Worm (Caenorhabditis elegans): ENCODE results near the gene C17C3.24.
A peak's percentile ranks its signal among the peaks of the same experiment; 100 is the strongest.

Gene C17C3.24

ce11 chrII:5541685-5542084, at the start of gene C17C3.24:
Gene C17C3.24 (minus strand): TSS chrII:5541785.
- no peak for TF ChIP-seq Y55F3AM.14 (GFP tag; optimal IDR thresholded peaks at IDR 0.05)
- no peak for TF ChIP-seq C34F6.9 (tag; optimal IDR thresholded peaks at IDR 0.05)
- TF ChIP-seq alr-1 (tag; optimal IDR thresholded peaks at IDR 0.05): no peak
- no peak for TF ChIP-seq nhr-23 (tag; optimal IDR thresholded peaks at IDR 0.05)
- TF ChIP-seq gmeb-1 (tag; optimal IDR thresholded peaks at IDR 0.05): no peak
- no peak for TF ChIP-seq mdl-1 (tag; optimal IDR thresholded peaks at IDR 0.05)
- TF ChIP-seq F13H6.1 (tag; optimal IDR thresholded peaks at IDR 0.05): no peak
- TF ChIP-seq ceh-82 (tag; optimal IDR thresholded peaks at IDR 0.05): no peak
- TF ChIP-seq lin-11 (tag; optimal IDR thresholded peaks at IDR 0.05): no peak
- TF ChIP-seq unc-39 (tag; optimal IDR thresholded peaks at IDR 0.05): no peak
- no peak for TF ChIP-seq snpc-4 (tag; optimal IDR thresholded peaks at IDR 0.05)
- no peak for TF ChIP-seq sma-9 (GFP tag; optimal IDR thresholded peaks at IDR 0.05)
- TF ChIP-seq sma-9 (tag; optimal IDR thresholded peaks at IDR 0.05): no peak
- no peak for TF ChIP-seq lsy-2 (tag; optimal IDR thresholded peaks at IDR 0.05)
- no peak for TF ChIP-seq aly-2 (tag; optimal IDR thresholded peaks at IDR 0.05)
- TF ChIP-seq elt-3 (tag; optimal IDR thresholded peaks at IDR 0.05): no peak
- no peak for TF ChIP-seq ztf-1 (GFP tag; conservative IDR thresholded peaks at IDR 0.05)

- TF ChIP-seq mbf-1 (tag; optimal IDR thresholded peaks at IDR 0.05): no peak
- no peak for TF ChIP-seq peb-1 (tag; optimal IDR thresholded peaks at IDR 0.05)
- no peak for TF ChIP-seq alr-1 (tag; optimal IDR thresholded peaks at IDR 0.05)
- TF ChIP-seq nhr-21 (tag; optimal IDR thresholded peaks at IDR 0.05): no peak
- TF ChIP-seq sma-3 (GFP tag; optimal IDR thresholded peaks at IDR 0.05): no peak
- TF ChIP-seq egl-27 (tag; optimal IDR thresholded peaks at IDR 0.05): no peak
Measured at ce11 chrII:5589690-5590089, 48.1 kb upstream of the C17C3.24 start, which contains the start of gene C17G10.13. Gene C17G10.13 (minus strand): TSS chrII:5589790.

- TF ChIP-seq lin-13 (GFP tag; optimal IDR thresholded peaks at IDR 0.05) (no peak), ama-1 (optimal IDR thresholded peaks at IDR 0.05) (no peak), fos-1 (tag; optimal IDR thresholded peaks at IDR 0.05) (no peak), nhr-237 (tag; optimal IDR thresholded peaks at IDR 0.05) (no peak), F13H6.1 (tag; optimal IDR thresholded peaks at IDR 0.05) (no peak), ztf-4 (tag; optimal IDR thresholded peaks at IDR 0.05) (no peak), ztf-1 (GFP tag; conservative IDR thresholded peaks at IDR 0.05) (no peak), zag-1 (tag; optimal IDR thresholded peaks at IDR 0.05) (no peak), ceh-82 (tag; optimal IDR thresholded peaks at IDR 0.05) (no peak), ZK546.5 (tag; optimal IDR thresholded peaks at IDR 0.05) (no peak), nhr-25 (tag; optimal IDR thresholded peaks at IDR 0.05) (no peak)
Measured at ce11 chrII:5587794-5588193, 46.2 kb upstream of the C17C3.24 start.

- TF ChIP-seq F13H6.1 (tag; optimal IDR thresholded peaks at IDR 0.05) (peak; percentile 52), egl-27 (tag; optimal IDR thresholded peaks at IDR 0.05) (no peak), fos-1 (tag; optimal IDR thresholded peaks at IDR 0.05) (peak; percentile 97), crh-2 (tag; optimal IDR thresholded peaks at IDR 0.05) (peak; percentile 67), gmeb-1 (tag; optimal IDR thresholded peaks at IDR 0.05) (peak; percentile 32), skn-1 (tag; optimal IDR thresholded peaks at IDR 0.05) (peak; percentile 58), lin-39 (tag; optimal IDR thresholded peaks at IDR 0.05) (no peak), ZK546.5 (tag; optimal IDR thresholded peaks at IDR 0.05) (no peak), sma-9 (GFP tag; optimal IDR thresholded peaks at IDR 0.05) (peak; percentile 78), sma-9 (tag; optimal IDR thresholded peaks at IDR 0.05) (no peak)
Measured at ce11 chrII:5585788-5586187, 44.2 kb upstream of the C17C3.24 start, which contains the start of gene lys-8. Gene lys-8 (plus strand): TSS chrII:5586178.

- no peak for TF ChIP-seq ceh-82 (tag; optimal IDR thresholded peaks at IDR 0.05)
- TF ChIP-seq lin-39 (tag; optimal IDR thresholded peaks at IDR 0.05): no peak
- TF ChIP-seq nhr-6 (tag; optimal IDR thresholded peaks at IDR 0.05): no peak
- TF ChIP-seq zag-1 (tag; optimal IDR thresholded peaks at IDR 0.05): no peak
- no peak for TF ChIP-seq egl-27 (tag; optimal IDR thresholded peaks at IDR 0.05)
- TF ChIP-seq nhr-10 (tag; optimal IDR thresholded peaks at IDR 0.05): no peak
- TF ChIP-seq snpc-4 (tag; optimal IDR thresholded peaks at IDR 0.05): no peak
- TF ChIP-seq nhr-23 (tag; optimal IDR thresholded peaks at IDR 0.05): no peak
- no peak for TF ChIP-seq lin-11 (tag; optimal IDR thresholded peaks at IDR 0.05)
- no peak for TF ChIP-seq nhr-11 (tag; optimal IDR thresholded peaks at IDR 0.05)
- no peak for TF ChIP-seq nhr-21 (tag; optimal IDR thresholded peaks at IDR 0.05)
- TF ChIP-seq ceh-16 (tag; optimal IDR thresholded peaks at IDR 0.05): no peak
- TF ChIP-seq ama-1 (optimal IDR thresholded peaks at IDR 0.05): no peak
- no peak for TF ChIP-seq fos-1 (tag; optimal IDR thresholded peaks at IDR 0.05)
Measured at ce11 chrII:5582309-5582708, 40.7 kb upstream of the C17C3.24 start, which contains the start of gene T25E4.2. Gene T25E4.2 (minus strand): TSS chrII:5582409.

Measured in whole organism, L2 larva.